Worm (Caenorhabditis elegans): ENCODE results near the gene lat-2.

DNA sequence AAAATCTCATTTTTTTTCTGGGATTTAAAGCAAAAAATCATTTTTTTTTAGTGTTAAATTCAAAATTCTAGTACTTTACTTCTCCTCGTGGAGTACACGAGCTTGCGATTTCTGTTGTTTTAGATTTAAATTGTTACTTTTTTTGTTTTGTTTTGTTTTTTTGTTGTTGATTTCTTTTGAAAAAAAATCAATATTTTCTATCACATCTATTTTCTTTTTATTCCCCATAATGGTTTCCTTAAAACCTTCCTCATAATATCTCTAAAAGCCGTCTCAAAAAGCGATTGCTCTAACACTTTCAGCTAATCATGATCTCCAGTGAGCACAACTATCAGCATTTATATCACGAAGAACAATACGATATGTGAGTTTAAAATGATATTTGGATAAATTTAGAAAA lies 24.4 kb upstream of the lat-2 start, which contains the start of gene madf-3:
- TF ChIP-seq ztf-11 (tag; optimal IDR thresholded peaks at IDR 0.05): no peak
- no peak for TF ChIP-seq fos-1 (tag; optimal IDR thresholded peaks at IDR 0.05)

Data from whole organism, L2 larva.